Fruit fly (Drosophila melanogaster) whole organism, larva: Measurements from ENCODE around the gene CG2145.
"Not testable (repeated sequence)": the region's sequence is repeated elsewhere in the genome, so short reads cannot be mapped to it uniquely, and the experiment has no call there.

ENCODE experiments used
- noc ChIP-seq: fragments of 200-800 bp; sonication (Bioruptor generic); optimal IDR thresholded peaks from 3 replicates; lab custom pipeline; 2019; ENCODE audit warnings: missing biosample characterization, mild to moderate bottlenecking, missing genetic modification characterization, moderate library complexity

Gene CG2145

DNA sequence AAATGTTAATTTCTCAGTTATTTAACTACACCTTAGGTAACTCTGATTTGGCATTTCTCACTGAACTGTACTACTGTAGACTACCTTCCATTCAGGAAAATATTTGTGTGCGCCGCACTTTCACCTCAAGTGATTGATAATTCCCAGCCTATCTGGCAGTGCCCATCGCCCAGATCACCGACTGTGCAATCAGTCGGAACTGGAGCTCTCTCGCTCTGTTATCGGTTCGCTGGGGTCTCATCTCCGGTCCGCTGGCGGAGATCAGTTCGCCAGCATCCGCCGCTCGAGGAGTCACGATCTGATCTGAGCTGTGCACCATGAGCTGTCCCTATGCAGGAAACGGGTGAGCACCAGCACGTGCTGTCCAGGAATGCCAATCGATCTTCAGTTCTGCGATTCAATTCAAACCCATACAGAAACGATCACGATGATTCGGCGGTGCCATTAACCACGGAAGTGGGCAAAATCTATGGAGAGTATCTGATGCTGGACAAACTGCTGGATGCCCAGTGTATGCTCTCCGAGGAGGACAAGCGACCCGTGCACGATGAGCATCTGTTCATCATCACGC lies 3.4 kb upstream of the CG2145 start, which contains the start of gene v:
Gene v (plus strand): TSS at position 262 of the 571 bp plus-strand sequence.
- TF ChIP-seq noc (tag; lab: Kevin White, UChicago): no peak

DNA sequence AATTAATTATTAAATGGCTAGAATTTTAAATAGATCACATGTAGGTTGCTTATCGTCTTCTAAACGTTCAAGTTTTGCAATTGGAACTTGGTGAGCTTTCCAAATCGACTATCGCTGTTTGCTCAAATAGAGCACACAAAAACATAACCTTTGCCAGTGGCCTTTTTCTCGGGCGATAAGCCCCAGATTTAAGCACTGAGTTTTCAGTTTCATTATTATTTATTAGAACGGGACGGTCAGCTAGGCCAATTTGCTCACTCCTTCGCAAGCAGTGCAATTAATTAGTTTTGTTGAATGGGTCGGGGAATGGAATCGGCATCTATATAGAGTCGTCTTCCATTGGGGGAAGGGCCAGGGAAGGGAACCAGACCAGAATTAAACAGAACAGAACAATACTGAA lies 954 bp upstream of the CG2145 start:
- peak; percentile 33 for TF ChIP-seq noc (tag; lab: Kevin White, UChicago)

dm6 chrX:10929613-10930012 lies 2.4 kb downstream of the CG2145 start:
- no peak for TF ChIP-seq noc (tag; lab: Kevin White, UChicago)

DNA sequence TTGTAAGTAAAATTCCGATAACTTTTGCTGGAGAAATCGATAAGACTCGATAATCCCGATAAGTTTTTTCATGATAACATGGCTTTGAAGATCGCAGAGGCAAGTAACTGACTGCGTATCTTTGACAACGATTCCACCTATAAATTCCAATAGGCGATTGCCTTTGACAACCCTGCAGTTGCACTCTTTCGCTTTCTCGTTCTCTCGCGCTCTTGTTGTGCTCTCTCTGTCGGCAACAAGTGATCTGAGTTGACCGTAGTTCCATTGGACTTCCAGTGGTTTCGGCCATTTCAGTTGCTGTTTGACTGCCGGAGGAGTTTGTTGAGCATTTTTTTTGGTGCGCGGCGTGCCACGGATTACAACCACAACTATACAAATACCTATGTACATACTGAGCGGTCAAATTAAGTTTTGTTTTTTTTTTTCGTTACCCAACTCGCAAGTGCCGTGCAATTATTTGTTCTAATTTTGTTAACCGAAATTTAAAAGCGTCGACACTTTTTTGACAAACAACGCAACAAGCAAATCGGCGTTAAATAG lies 3.4 kb downstream of the CG2145 start, which contains the start of gene Myo10A:
Gene Myo10A (plus strand): TSS at position 288 of the 540 bp plus-strand sequence.
- no peak for TF ChIP-seq noc (tag; lab: Kevin White, UChicago)

DNA sequence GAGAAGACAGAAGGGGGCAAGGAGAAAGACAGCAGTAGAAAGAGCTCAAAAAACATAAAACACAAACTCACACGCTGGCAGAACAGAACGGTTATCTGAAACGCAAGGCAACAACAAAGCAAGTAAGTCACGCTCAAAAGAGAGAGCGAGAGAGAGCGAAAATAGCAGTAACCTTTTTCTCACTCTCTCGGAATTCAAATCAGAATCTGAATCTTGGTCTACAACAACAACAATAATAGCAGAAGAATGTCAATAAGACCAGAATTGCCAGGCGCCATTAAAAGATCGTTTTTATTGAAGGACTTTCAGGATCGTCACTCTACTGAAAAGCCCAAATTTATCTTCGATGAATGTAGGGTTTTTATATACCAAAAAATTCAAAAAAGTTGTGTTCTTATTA lies 4.1 kb downstream of the CG2145 start:
- TF ChIP-seq noc (tag; lab: Kevin White, UChicago): no peak

DNA sequence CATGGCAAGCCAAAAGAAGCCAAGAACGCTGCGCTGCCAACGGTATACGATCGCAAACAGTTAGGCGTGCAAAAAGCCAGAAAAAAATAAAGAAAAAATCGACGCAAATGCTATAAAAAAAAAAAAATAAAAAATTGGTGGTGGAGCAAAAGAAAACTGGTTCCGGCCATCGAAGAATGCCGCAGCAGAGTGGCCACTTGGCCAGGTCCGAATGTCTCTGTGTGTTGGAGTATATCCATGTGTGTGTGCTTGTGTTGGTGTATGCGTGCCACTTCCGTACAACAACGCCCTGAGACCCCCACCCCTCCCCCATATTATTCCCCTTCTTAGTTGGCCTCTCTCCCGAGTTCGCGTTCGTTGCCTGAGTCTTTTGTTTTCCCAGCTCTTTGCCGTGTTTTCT lies 5.1 kb downstream of the CG2145 start:
- TF ChIP-seq noc (tag; lab: Kevin White, UChicago): no peak

DNA sequence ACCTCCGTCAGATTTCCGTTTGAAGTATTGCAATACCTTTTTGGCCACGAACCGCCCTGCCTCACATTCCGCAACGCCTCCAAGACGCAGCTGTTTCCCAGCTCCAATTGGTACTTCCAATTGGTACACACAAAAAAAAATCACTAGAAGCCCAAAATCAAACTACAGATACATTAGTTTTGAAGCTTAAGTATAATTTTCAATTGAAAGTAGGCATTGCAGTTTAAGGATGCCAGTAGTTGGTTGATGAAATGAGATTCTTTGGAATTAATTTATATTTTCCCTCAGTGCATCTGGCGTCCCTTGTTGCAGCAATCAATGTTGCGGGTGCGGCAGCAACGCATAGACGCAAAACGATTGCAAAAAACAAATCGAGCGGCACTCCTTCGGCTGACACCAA lies 6.6 kb downstream of the CG2145 start:
- TF ChIP-seq noc (tag; lab: Kevin White, UChicago): no peak

- no peak for TF ChIP-seq noc (tag; lab: Kevin White, UChicago)
Observed at dm6 chrX:10935587-10935986, 8.4 kb downstream of the CG2145 start.

DNA sequence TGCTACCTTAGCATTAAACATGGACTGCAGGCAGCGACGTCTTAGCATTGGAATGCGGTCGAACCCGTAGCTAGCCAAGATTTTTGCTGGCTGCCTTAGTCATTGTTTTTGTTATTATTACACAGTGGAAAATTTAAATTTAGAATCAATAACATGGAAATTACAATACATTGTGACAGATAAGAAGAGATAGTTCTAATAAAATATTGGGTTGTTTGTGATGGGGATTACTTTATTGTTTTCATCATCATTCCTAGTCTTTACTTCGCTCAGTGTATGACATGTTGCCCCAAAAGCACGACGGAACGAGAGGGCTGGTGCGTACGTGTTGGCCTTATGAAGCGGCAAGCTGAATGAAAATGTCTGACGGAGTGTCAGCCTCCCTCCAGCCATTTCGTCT lies 9.4 kb downstream of the CG2145 start:
- TF ChIP-seq noc (tag; lab: Kevin White, UChicago): peak; percentile 77

dm6 chrX:10950930-10951329 lies 23.7 kb downstream of the CG2145 start, which contains the start of gene Rab9Fa:
Rab9Fa (minus strand) TSS chrX:10951030.
- TF ChIP-seq noc (tag; lab: Kevin White, UChicago): not testable (repeated sequence)

DNA sequence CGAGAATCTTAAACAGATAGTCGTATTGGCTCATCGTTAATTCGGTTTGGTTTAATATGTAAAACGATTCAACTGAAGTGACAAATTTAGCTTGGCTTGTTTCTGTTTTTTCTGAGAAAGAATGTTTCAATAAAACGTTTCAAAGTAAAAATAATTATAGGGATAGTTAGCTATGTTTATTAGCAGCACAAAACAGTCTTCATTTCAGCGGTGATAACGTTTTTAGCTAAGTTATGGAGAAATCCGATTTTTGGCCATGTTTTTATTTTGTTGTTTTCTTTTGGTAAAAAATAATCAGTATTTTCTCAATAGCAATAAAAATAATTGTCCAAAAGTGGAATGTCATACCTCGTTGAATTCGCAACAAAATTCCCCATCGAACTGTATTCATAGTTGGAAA lies 25.2 kb downstream of the CG2145 start, which contains the start of gene Rab9Fb:
Gene Rab9Fb (minus strand): TSS at position 101 of the 400 bp plus-strand sequence.
- TF ChIP-seq noc (tag; lab: Kevin White, UChicago): no peak

- TF ChIP-seq noc (tag; lab: Kevin White, UChicago): no peak
Observed at dm6 chrX:10953240-10953639, 26.0 kb downstream of the CG2145 start.

- TF ChIP-seq noc (tag; lab: Kevin White, UChicago): no peak
Observed at dm6 chrX:10959912-10960311, 32.7 kb downstream of the CG2145 start.

- TF ChIP-seq noc (tag; lab: Kevin White, UChicago): no peak
Observed at dm6 chrX:10966978-10967731, 40.0 kb downstream of the CG2145 start, which contains the start of gene C901. C901 (minus strand) TSS chrX:10967134.
